Worm (Caenorhabditis elegans) whole organism, early embryonic: Measurements from ENCODE around the gene col-145.

Source experiments
- B0310.2 ChIP-seq: sonication (generic microtip); optimal IDR thresholded peaks from 2 replicates; lab custom pipeline; 2016; ENCODE audit warnings: mild to moderate bottlenecking, missing genetic modification characterization, missing compliant biosample characterization
- F13C5.2 ChIP-seq: sonication (generic microtip); optimal IDR thresholded peaks from 2 replicates; lab custom pipeline; 2017; ENCODE audit warnings: mild to moderate bottlenecking, missing genetic modification characterization, inconsistent platforms, missing compliant biosample characterization
- aly-1 ChIP-seq: sonication (generic microtip); optimal IDR thresholded peaks from 2 replicates; lab custom pipeline; 2016; ENCODE audit warnings: missing genetic modification characterization, missing compliant biosample characterization
- ama-1 ChIP-seq: fragments of 150-350 bp; optimal IDR thresholded peaks from 2 replicates; lab custom pipeline; 2014
- ceh-13 ChIP-seq: fragments of 200-800 bp; sonication (Bioruptor generic); optimal IDR thresholded peaks from 2 replicates; lab custom pipeline; 2018; ENCODE audit warnings: mild to moderate bottlenecking, missing genetic modification characterization, missing compliant biosample characterization
- ceh-36 ChIP-seq: sonication (generic microtip); optimal IDR thresholded peaks from 2 replicates; lab custom pipeline; 2016; ENCODE audit warnings: missing genetic modification characterization, inconsistent platforms, missing compliant biosample characterization
- ets-7 ChIP-seq: sonication (generic microtip); optimal IDR thresholded peaks from 2 replicates; lab custom pipeline; 2016; ENCODE audit warnings: missing genotype, missing genetic modification characterization, missing compliant biosample characterization
- flt-1 ChIP-seq: fragments of 200-800 bp; sonication (Bioruptor generic); IDR thresholded peaks from 2 replicates; pipeline ENCODE4 v1.3.6; 2022; ENCODE audit warnings: missing genetic modification characterization, missing compliant biosample characterization
- hmbx-1 ChIP-seq: sonication (generic microtip); optimal IDR thresholded peaks from 2 replicates; lab custom pipeline; 2016; ENCODE audit warnings: mild to moderate bottlenecking, missing genetic modification characterization, missing compliant biosample characterization
- hmg-4 ChIP-seq: fragments of 200-800 bp; sonication (Bioruptor generic); optimal IDR thresholded peaks from 2 replicates; lab custom pipeline; 2018; ENCODE audit warnings: mild to moderate bottlenecking, missing genetic modification characterization, missing compliant biosample characterization
- hnd-1 ChIP-seq: sonication (generic microtip); optimal IDR thresholded peaks from 2 replicates; lab custom pipeline; 2016; ENCODE audit warnings: missing genetic modification characterization, missing compliant biosample characterization
- pes-1 ChIP-seq: fragments of 200-800 bp; sonication (Bioruptor generic); IDR thresholded peaks from 2 replicates; pipeline ENCODE4 v1.3.6; 2022; ENCODE audit warnings: missing genetic modification reagents, missing genetic modification characterization, missing compliant biosample characterization
- scrt-1 ChIP-seq: fragments of 200-800 bp; sonication (Bioruptor generic); IDR thresholded peaks from 2 replicates; pipeline ENCODE4 v1.3.6; 2022; ENCODE audit warnings: missing genetic modification characterization, missing compliant biosample characterization
- sea-1 ChIP-seq: fragments of 200-800 bp; sonication (Bioruptor generic); conservative IDR thresholded peaks from 2 replicates; pipeline ENCODE4 v1.3.6; 2022; ENCODE audit warnings: missing genetic modification characterization, missing compliant biosample characterization
- tbx-11 ChIP-seq: fragments of 200-800 bp; sonication (Bioruptor generic); IDR thresholded peaks from 2 replicates; pipeline ENCODE4 v1.3.6; 2022; ENCODE audit warnings: missing genetic modification characterization, missing compliant biosample characterization
- tbx-37 ChIP-seq: fragments of 200-800 bp; sonication (Bioruptor generic); conservative IDR thresholded peaks from 2 replicates; pipeline ENCODE4 v1.3.6; 2022; ENCODE audit warnings: missing genetic modification reagents, missing genetic modification characterization, missing compliant biosample characterization
- tra-4 ChIP-seq: sonication (generic microtip); optimal IDR thresholded peaks from 2 replicates; lab custom pipeline; 2017; ENCODE audit warnings: missing genetic modification characterization, missing compliant biosample characterization

col-145 gene

ce11 chrV:9125345-9125744 is 37.5 kb downstream of the col-145 start, which contains the start of gene F21C10.5:
Gene F21C10.5, plus strand, starts transcription at chrV:9125645.
- TF ChIP-seq ama-1 (lab: Kevin White, UChicago), result no peak
- TF ChIP-seq tbx-37, result no peak
- TF ChIP-seq hnd-1 (tag; lab: Kevin White, UChicago), result no peak
- TF ChIP-seq flt-1, result no peak
- TF ChIP-seq ets-7 (tag; lab: Kevin White, UChicago), result no peak
- TF ChIP-seq ceh-36, result no peak
- no peak for TF ChIP-seq tbx-11 (GFP tag; lab: Robert Waterston, UW)
- no peak for TF ChIP-seq hmbx-1 (tag; lab: Kevin White, UChicago)
- no peak for TF ChIP-seq B0310.2 (tag; lab: Kevin White, UChicago)
- no peak for TF ChIP-seq hmg-4 (GFP tag; lab: Kevin White, UChicago)
- TF ChIP-seq scrt-1 (GFP tag; lab: Robert Waterston, UW), result no peak
- TF ChIP-seq ceh-13 (GFP tag; lab: Kevin White, UChicago), result no peak
- no peak for TF ChIP-seq sea-1 (GFP tag; lab: Robert Waterston, UW)
- no peak for TF ChIP-seq aly-1 (tag; lab: Kevin White, UChicago)
- no peak for TF ChIP-seq F13C5.2 (tag; lab: Kevin White, UChicago)

- TF ChIP-seq aly-1 (tag; lab: Kevin White, UChicago), result no peak
- TF ChIP-seq flt-1, result no peak
- TF ChIP-seq tra-4 (tag; lab: Kevin White, UChicago), result no peak
- no peak for TF ChIP-seq B0310.2 (tag; lab: Kevin White, UChicago)
- no peak for TF ChIP-seq pes-1
- no peak for TF ChIP-seq ceh-13 (GFP tag; lab: Kevin White, UChicago)
- TF ChIP-seq hmbx-1 (tag; lab: Kevin White, UChicago), result no peak
- TF ChIP-seq tbx-11 (GFP tag; lab: Robert Waterston, UW), result no peak
- TF ChIP-seq hmg-4 (GFP tag; lab: Kevin White, UChicago), result no peak
- TF ChIP-seq tbx-37, result no peak
- TF ChIP-seq ama-1 (lab: Kevin White, UChicago), result no peak
- no peak for TF ChIP-seq hnd-1 (tag; lab: Kevin White, UChicago)
- TF ChIP-seq ceh-36, result no peak
- TF ChIP-seq sea-1 (GFP tag; lab: Robert Waterston, UW), result no peak
- TF ChIP-seq scrt-1 (GFP tag; lab: Robert Waterston, UW), result no peak
- TF ChIP-seq F13C5.2 (tag; lab: Kevin White, UChicago), result no peak
- TF ChIP-seq ets-7 (tag; lab: Kevin White, UChicago), result no peak
These were observed 38.6 kb downstream of the col-145 start, which contains the start of gene F21C10.6 for ce11 chrV:9124180-9124579. Gene F21C10.6, plus strand, starts transcription at chrV:9124480.

ce11 chrV:9123186-9123585 is 39.6 kb downstream of the col-145 start, which contains the start of gene F21C10.11:
Gene F21C10.11, plus strand, starts transcription at chrV:9123486.
- TF ChIP-seq ama-1 (lab: Kevin White, UChicago), result no peak
- TF ChIP-seq flt-1, result no peak
- no peak for TF ChIP-seq scrt-1 (GFP tag; lab: Robert Waterston, UW)
- no peak for TF ChIP-seq tbx-11 (GFP tag; lab: Robert Waterston, UW)
- no peak for TF ChIP-seq tbx-37
- TF ChIP-seq hmg-4 (GFP tag; lab: Kevin White, UChicago), result no peak
- TF ChIP-seq B0310.2 (tag; lab: Kevin White, UChicago), result no peak

- no peak for TF ChIP-seq ceh-13 (GFP tag; lab: Kevin White, UChicago)
- no peak for TF ChIP-seq hmg-4 (GFP tag; lab: Kevin White, UChicago)
- no peak for TF ChIP-seq sea-1 (GFP tag; lab: Robert Waterston, UW)
- no peak for TF ChIP-seq tra-4 (tag; lab: Kevin White, UChicago)
- TF ChIP-seq hnd-1 (tag; lab: Kevin White, UChicago), result no peak
- no peak for TF ChIP-seq ama-1 (lab: Kevin White, UChicago)
- TF ChIP-seq aly-1 (tag; lab: Kevin White, UChicago), result no peak
- TF ChIP-seq flt-1, result no peak
- TF ChIP-seq pes-1, result no peak
- no peak for TF ChIP-seq B0310.2 (tag; lab: Kevin White, UChicago)
- TF ChIP-seq F13C5.2 (tag; lab: Kevin White, UChicago), result no peak
- TF ChIP-seq tbx-11 (GFP tag; lab: Robert Waterston, UW), result no peak
- TF ChIP-seq scrt-1 (GFP tag; lab: Robert Waterston, UW), result no peak
- TF ChIP-seq ceh-36, result no peak
- no peak for TF ChIP-seq ets-7 (tag; lab: Kevin White, UChicago)
- TF ChIP-seq hmbx-1 (tag; lab: Kevin White, UChicago), result no peak
- TF ChIP-seq tbx-37, result no peak
These were observed 40.8 kb downstream of the col-145 start, which contains the start of gene F21C10.13 for ce11 chrV:9122004-9122403. Gene F21C10.13, plus strand, starts transcription at chrV:9122304.

ce11 chrV:9112467-9112866 is 50.3 kb downstream of the col-145 start, which contains the start of gene F21C10.7:
Gene F21C10.7, plus strand, starts transcription at chrV:9112767.
- TF ChIP-seq aly-1 (tag; lab: Kevin White, UChicago) (no peak), hnd-1 (tag; lab: Kevin White, UChicago) (no peak), tbx-11 (GFP tag; lab: Robert Waterston, UW) (no peak), ceh-36 (no peak), tra-4 (tag; lab: Kevin White, UChicago) (no peak), flt-1 (no peak), ets-7 (tag; lab: Kevin White, UChicago) (no peak), pes-1 (no peak), tbx-37 (no peak), sea-1 (GFP tag; lab: Robert Waterston, UW) (no peak), F13C5.2 (tag; lab: Kevin White, UChicago) (no peak), B0310.2 (tag; lab: Kevin White, UChicago) (no peak), hmg-4 (GFP tag; lab: Kevin White, UChicago) (no peak)
